Worm (Caenorhabditis elegans) whole organism, L4 larva: ENCODE results near the gene rig-4.

ENCODE experiments used
- D1046.2 ChIP-seq: fragments of 200-800 bp; sonication (Bioruptor generic); IDR thresholded peaks from 2 replicates; pipeline ENCODE4 v1.3.6; 2022; ENCODE audit warnings: missing genetic modification characterization, missing compliant biosample characterization
- F37D6.2 ChIP-seq: sonication (generic microtip); optimal IDR thresholded peaks from 2 replicates; lab custom pipeline; 2016; ENCODE audit warnings: mild to moderate bottlenecking, missing genetic modification characterization, missing compliant biosample characterization
- Y48G9A.11 ChIP-seq: fragments of 200-800 bp; sonication (Bioruptor generic); IDR thresholded peaks from 2 replicates; pipeline ENCODE4 v1.3.6; 2022; ENCODE audit warnings: missing genetic modification reagents, missing genetic modification characterization, missing compliant biosample characterization
- Y75B8A.6 ChIP-seq: fragments of 200-800 bp; sonication (Bioruptor generic); IDR thresholded peaks from 2 replicates; pipeline ENCODE4 v1.3.6; 2022; ENCODE audit warnings: missing genetic modification reagents, missing genetic modification characterization, missing compliant biosample characterization
- ZK337.2 ChIP-seq: fragments of 200-800 bp; sonication (Bioruptor generic); IDR thresholded peaks from 2 replicates; pipeline ENCODE4 v1.3.6; 2022; ENCODE audit warnings: missing genetic modification reagents, missing genetic modification characterization, missing compliant biosample characterization
- ZK546.5 ChIP-seq, 2 experiments: sonication (generic microtip); optimal IDR thresholded peaks; 2 replicates each; lab custom pipeline; 2017; ENCODE audit warnings: missing biosample characterization in 2 of 2, missing genetic modification characterization in 2 of 2
- aha-1 ChIP-seq: fragments of 150-350 bp; peaks from one replicate; lab custom pipeline; 2014; ENCODE audit warnings: missing biosample characterization, missing genetic modification characterization
- aly-2 ChIP-seq: sonication (generic microtip); optimal IDR thresholded peaks from 2 replicates; lab custom pipeline; 2018; ENCODE audit warnings: missing biosample characterization, missing genetic modification characterization
- ceh-28 ChIP-seq: fragments of 150-350 bp; optimal IDR thresholded peaks from 2 replicates; lab custom pipeline; 2014; ENCODE audit warnings: missing biosample characterization, missing genetic modification reagents, missing genetic modification characterization
- ceh-44 ChIP-seq: fragments of 200-800 bp; sonication (Bioruptor generic); IDR thresholded peaks from 2 replicates; pipeline ENCODE4 v1.3.6; 2022; ENCODE audit warnings: missing genetic modification reagents, missing genetic modification characterization, missing compliant biosample characterization
- ceh-62 ChIP-seq: sonication (generic microtip); optimal IDR thresholded peaks from 2 replicates; lab custom pipeline; 2017; ENCODE audit warnings: missing biosample characterization, missing genetic modification characterization
- daf-12 ChIP-seq: fragments of 150-350 bp; optimal IDR thresholded peaks from 2 replicates; lab custom pipeline; 2014; ENCODE audit warnings: missing biosample characterization, missing genetic modification reagents, missing genetic modification characterization
- daf-19 ChIP-seq: fragments of 200-800 bp; sonication (Bioruptor generic); conservative IDR thresholded peaks from 2 replicates; pipeline ENCODE4 v1.3.6; 2022; ENCODE audit warnings: missing genetic modification characterization, missing compliant biosample characterization
- daf-8 ChIP-seq: fragments of 200-800 bp; sonication (Bioruptor generic); IDR thresholded peaks from 2 replicates; pipeline ENCODE4 v1.3.6; 2022; ENCODE audit warnings: missing genetic modification characterization, missing compliant biosample characterization
- dmd-6 ChIP-seq: fragments of 200-800 bp; sonication (Bioruptor generic); IDR thresholded peaks from 2 replicates; pipeline ENCODE4 v1.3.6; 2022; ENCODE audit warnings: missing genetic modification reagents, missing genetic modification characterization, missing compliant biosample characterization
- dpl-1 ChIP-seq: fragments of 150-350 bp; optimal IDR thresholded peaks from 2 replicates; lab custom pipeline; 2014; ENCODE audit warnings: missing biosample characterization, missing genetic modification reagents, missing genetic modification characterization
- dve-1 ChIP-seq: sonication (generic microtip); optimal IDR thresholded peaks from 2 replicates; lab custom pipeline; 2017; ENCODE audit warnings: antibody characterized with exemption, mild to moderate bottlenecking, missing genetic modification characterization, missing compliant biosample characterization; ENCODE audit not compliant: insufficient read depth
- egl-43 ChIP-seq: fragments of 200-800 bp; sonication (Bioruptor generic); IDR thresholded peaks from 2 replicates; pipeline ENCODE4 v1.3.6; 2022; ENCODE audit warnings: missing genetic modification reagents, missing genetic modification characterization, missing compliant biosample characterization
- fkh-10 ChIP-seq: fragments of 150-350 bp; optimal IDR thresholded peaks from 2 replicates; lab custom pipeline; 2014; ENCODE audit warnings: missing biosample characterization, missing genetic modification reagents, missing genetic modification characterization
- gei-8 ChIP-seq: fragments of 200-800 bp; sonication (Bioruptor generic); optimal IDR thresholded peaks from 2 replicates; lab custom pipeline; 2018; ENCODE audit warnings: mild to moderate bottlenecking, missing genetic modification characterization, missing compliant biosample characterization
- lim-7 ChIP-seq: fragments of 200-800 bp; sonication (Bioruptor generic); IDR thresholded peaks from 2 replicates; pipeline ENCODE4 v1.3.6; 2022; ENCODE audit warnings: missing genetic modification characterization, missing compliant biosample characterization
- lin-1 ChIP-seq: fragments of 200-800 bp; sonication (Bioruptor generic); IDR thresholded peaks from 2 replicates; pipeline ENCODE4 v1.3.6; 2022; ENCODE audit warnings: missing genetic modification reagents, missing genetic modification characterization, missing compliant biosample characterization
- mdl-1 ChIP-seq, 2 experiments: fragments of 150-350 bp in 1 of 2; sonication (generic microtip) in 1 of 2; optimal IDR thresholded peaks; 2 replicates each; lab custom pipeline; 2014 to 2017; ENCODE audit warnings: missing biosample characterization in 2 of 2, missing genetic modification characterization in 2 of 2
- mep-1 ChIP-seq: fragments of 150-350 bp; sonication (generic microtip); optimal IDR thresholded peaks from 3 replicates; lab custom pipeline; 2014; ENCODE audit warnings: missing biosample characterization, missing genetic modification characterization
- mxl-3 ChIP-seq: fragments of 200-800 bp; sonication (Bioruptor generic); optimal IDR thresholded peaks from 2 replicates; lab custom pipeline; 2018; ENCODE audit warnings: mild to moderate bottlenecking, missing genetic modification characterization, missing compliant biosample characterization
- nhr-10 ChIP-seq: fragments of 150-350 bp; optimal IDR thresholded peaks from 2 replicates; lab custom pipeline; 2014; ENCODE audit warnings: missing biosample characterization, missing genetic modification characterization
- nhr-11 ChIP-seq: fragments of 150-350 bp; optimal IDR thresholded peaks from 2 replicates; lab custom pipeline; 2014; ENCODE audit warnings: missing biosample characterization, missing genetic modification characterization
- nhr-25 ChIP-seq: sonication (generic microtip); optimal IDR thresholded peaks from 2 replicates; lab custom pipeline; 2017; ENCODE audit warnings: missing genetic modification characterization, mild to moderate bottlenecking, missing compliant biosample characterization, antibody characterized with exemption, moderate library complexity, borderline replicate concordance; ENCODE audit not compliant: insufficient read depth
- nhr-28 ChIP-seq: fragments of 150-350 bp; optimal IDR thresholded peaks from 2 replicates; lab custom pipeline; 2014; ENCODE audit warnings: missing biosample characterization, missing genetic modification characterization
- nhr-6 ChIP-seq: fragments of 150-350 bp; optimal IDR thresholded peaks from 2 replicates; lab custom pipeline; 2014; ENCODE audit warnings: missing biosample characterization, missing genetic modification characterization
- nhr-77 ChIP-seq: fragments of 150-350 bp; optimal IDR thresholded peaks from 2 replicates; lab custom pipeline; 2014; ENCODE audit warnings: missing biosample characterization, missing genetic modification characterization
- pqm-1 ChIP-seq: sonication (generic microtip); optimal IDR thresholded peaks from 2 replicates; lab custom pipeline; 2017; ENCODE audit warnings: missing biosample characterization, missing genetic modification characterization
- rbr-2 ChIP-seq: sonication (generic microtip); optimal IDR thresholded peaks from 2 replicates; lab custom pipeline; 2016; ENCODE audit warnings: missing genotype, missing genetic modification characterization, missing compliant biosample characterization
- snpc-1.2 ChIP-seq: fragments of 200-800 bp; sonication (Bioruptor generic); IDR thresholded peaks from 2 replicates; pipeline ENCODE4 v1.3.6; 2022; ENCODE audit warnings: missing genetic modification reagents, missing genetic modification characterization, missing compliant biosample characterization
- snpc-4 ChIP-seq: fragments of 150-350 bp; optimal IDR thresholded peaks from 2 replicates; lab custom pipeline; 2014; ENCODE audit warnings: missing biosample characterization, missing genetic modification characterization
- spr-3 ChIP-seq: fragments of 200-800 bp; sonication (Bioruptor generic); optimal IDR thresholded peaks from 2 replicates; lab custom pipeline; 2018; ENCODE audit warnings: mild to moderate bottlenecking, missing genetic modification characterization, missing compliant biosample characterization
- tag-97 ChIP-seq: fragments of 200-800 bp; sonication (Bioruptor generic); IDR thresholded peaks from 2 replicates; pipeline ENCODE4 v1.3.6; 2022; ENCODE audit warnings: missing genetic modification characterization, missing compliant biosample characterization
- unc-130 ChIP-seq: sonication (generic microtip); optimal IDR thresholded peaks from 2 replicates; lab custom pipeline; 2016; ENCODE audit warnings: missing genetic modification reagents, missing genetic modification characterization, missing compliant biosample characterization
- unc-62 ChIP-seq, 3 experiments: fragments of 150-350 bp in 1 of 3; sonication (generic microtip); optimal IDR thresholded peaks in 2 of 3; peaks in 1 of 3; 1 replicate in 1 of 3; 2 replicates in 2 of 3; lab custom pipeline; 2014 to 2017; ENCODE audit warnings: missing biosample characterization in 3 of 3, missing genetic modification characterization in 3 of 3, missing genetic modification reagents in 3 of 3, missing genotype in 1 of 3
- zag-1 ChIP-seq: fragments of 150-350 bp; optimal IDR thresholded peaks from 2 replicates; lab custom pipeline; 2014; ENCODE audit warnings: missing biosample characterization, missing genetic modification characterization
- zip-2 ChIP-seq: fragments of 150-350 bp; optimal IDR thresholded peaks from 2 replicates; lab custom pipeline; 2014; ENCODE audit warnings: missing biosample characterization, missing genetic modification characterization
- ztf-11 ChIP-seq: fragments of 150-350 bp; optimal IDR thresholded peaks from 2 replicates; lab custom pipeline; 2014; ENCODE audit warnings: missing biosample characterization, missing genetic modification characterization

rig-4 gene

DNA sequence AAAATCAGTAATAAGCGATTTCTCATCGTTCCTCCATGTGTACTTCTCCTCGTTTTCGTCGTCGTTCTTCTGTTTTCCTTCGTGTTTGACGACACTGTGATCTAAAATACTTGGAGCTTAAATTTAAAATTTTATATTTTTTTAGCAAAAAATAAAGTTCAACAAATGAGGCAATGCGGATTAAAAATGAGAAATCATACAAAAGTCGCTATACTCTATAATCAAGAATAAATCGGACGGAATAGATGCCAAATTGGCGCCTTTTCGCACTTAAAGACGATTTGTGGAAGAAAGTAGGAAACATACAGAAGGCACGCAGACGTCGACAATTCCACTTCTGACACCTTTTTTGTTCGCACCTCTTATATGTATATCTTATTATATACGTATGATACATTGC lies at the start of gene rig-4:
Gene rig-4, minus strand, starts transcription at position 101 of the 400 bp plus-strand sequence.
- TF ChIP-seq D1046.2 (GFP tag; lab: Robert Waterston, UW) = no peak
- TF ChIP-seq gei-8 (GFP tag; lab: Kevin White, UChicago) = no peak
- TF ChIP-seq ZK546.5 (tag; optimal IDR thresholded peaks at IDR 0.05; lab: Kevin White, UChicago) = no peak
- TF ChIP-seq nhr-10 = no peak
- no peak for TF ChIP-seq ZK337.2 (GFP tag; lab: Robert Waterston, UW)
- TF ChIP-seq dpl-1 (GFP tag; lab: Kevin White, UChicago) = no peak
- TF ChIP-seq ceh-28 (tag; lab: Kevin White, UChicago) = no peak
- no peak for TF ChIP-seq Y75B8A.6 (GFP tag; lab: Robert Waterston, UW)
- TF ChIP-seq ceh-44 (GFP tag; lab: Robert Waterston, UW) = no peak
- TF ChIP-seq, all 104 proteins: peak for 0

DNA sequence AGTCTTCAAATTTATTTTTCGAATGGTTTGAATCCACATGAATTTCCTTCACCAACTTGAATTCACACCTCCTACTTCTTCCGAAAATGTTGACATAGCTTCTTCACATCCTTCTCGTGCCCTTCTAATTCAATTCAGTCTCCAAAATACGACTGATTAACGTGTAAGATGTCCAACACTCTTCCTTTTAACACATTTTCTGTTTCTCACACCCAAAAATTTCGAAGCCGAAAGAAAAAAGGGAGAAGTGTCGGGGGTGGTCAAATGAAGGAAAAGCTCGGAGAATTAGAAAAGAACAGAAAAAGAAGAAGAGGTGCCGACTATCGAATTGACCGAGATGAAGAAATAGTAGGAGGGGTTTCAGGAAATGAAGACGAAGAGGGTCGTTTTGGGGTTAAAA lies 48.8 kb upstream of the rig-4 start:
- TF ChIP-seq ceh-62 (tag; lab: Kevin White, UChicago) (no peak), zag-1 (tag; lab: Kevin White, UChicago) (no peak), daf-8 (GFP tag; lab: Robert Waterston, UW) (no peak), Y48G9A.11 (GFP tag; lab: Robert Waterston, UW) (no peak), snpc-1.2 (GFP tag; lab: Robert Waterston, UW) (no peak), lin-1 (GFP tag; lab: Robert Waterston, UW) (no peak), nhr-77 (tag; lab: Kevin White, UChicago) (no peak), tag-97 (GFP tag; lab: Robert Waterston, UW) (no peak), aha-1 (tag; lab: Kevin White, UChicago) (no peak), ZK337.2 (GFP tag; lab: Robert Waterston, UW) (no peak), aly-2 (tag; lab: Kevin White, UChicago) (no peak), nhr-6 (no peak), mxl-3 (GFP tag; lab: Kevin White, UChicago) (no peak), ZK546.5 (tag; optimal IDR thresholded peaks at IDR 0.05; lab: Kevin White, UChicago) (no peak), unc-130 (GFP tag; lab: Kevin White, UChicago) (no peak), nhr-25 (tag; lab: Kevin White, UChicago) (no peak), pqm-1 (no peak), rbr-2 (tag; lab: Kevin White, UChicago) (no peak), lim-7 (no peak)

DNA sequence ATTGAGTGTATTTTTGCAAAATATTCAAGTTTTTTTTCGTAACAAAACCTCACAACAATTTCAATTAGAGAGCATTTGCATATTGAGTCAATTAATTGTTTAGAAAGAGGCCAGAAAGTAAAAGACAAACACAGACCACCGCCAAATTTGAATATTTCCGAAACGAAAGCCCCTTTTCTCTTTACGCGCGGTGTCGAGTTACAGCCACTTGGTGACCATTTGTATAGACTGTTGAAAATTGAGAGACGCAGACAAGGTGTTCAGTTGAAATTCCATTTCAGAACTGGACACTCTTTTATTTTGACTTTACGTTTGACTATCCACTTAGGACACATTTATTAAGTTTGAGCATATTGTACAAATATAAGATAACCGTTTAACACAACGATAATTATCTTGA lies 44.2 kb upstream of the rig-4 start:
- TF ChIP-seq daf-19 = no peak
- TF ChIP-seq snpc-4 (tag; lab: Kevin White, UChicago) = no peak
- no peak for TF ChIP-seq mep-1 (tag; lab: Kevin White, UChicago)
- no peak for TF ChIP-seq nhr-11 (tag; lab: Kevin White, UChicago)
- TF ChIP-seq mdl-1 (tag; optimal IDR thresholded peaks at IDR 0.05; lab: Kevin White, UChicago) = no peak
- TF ChIP-seq ceh-62 (tag; lab: Kevin White, UChicago) = no peak
- no peak for TF ChIP-seq fkh-10

DNA sequence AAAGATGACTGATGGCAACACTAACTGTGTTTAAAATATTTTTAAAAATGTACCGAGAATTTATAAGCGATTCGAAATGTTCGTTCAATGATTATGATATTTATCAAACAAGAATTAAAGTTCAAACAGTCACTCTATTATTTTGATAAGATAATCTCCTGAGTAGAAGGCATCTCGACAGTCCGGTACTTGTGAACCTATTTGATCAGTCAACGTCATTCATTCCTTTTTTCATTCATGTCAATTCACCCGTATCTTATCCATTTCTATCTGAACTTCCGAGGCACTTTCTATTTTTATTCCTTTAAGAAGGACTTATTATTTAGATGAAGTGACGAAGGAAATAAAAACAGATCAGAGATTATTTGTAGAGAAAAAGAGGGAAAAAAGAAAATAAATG lies 40.7 kb upstream of the rig-4 start, which contains the start of gene nhr-258:
Gene nhr-258, plus strand, starts transcription at position 365 of the 400 bp plus-strand sequence.
- no peak for TF ChIP-seq mdl-1 (tag; optimal IDR thresholded peaks at IDR 0.05; lab: Kevin White, UChicago)
- no peak for TF ChIP-seq ztf-11 (tag; lab: Kevin White, UChicago)
- peak; percentile 25 for TF ChIP-seq nhr-28 (tag; lab: Kevin White, UChicago)
- no peak for TF ChIP-seq dve-1 (tag; lab: Kevin White, UChicago)
- no peak for TF ChIP-seq snpc-1.2 (GFP tag; lab: Robert Waterston, UW)
- TF ChIP-seq dmd-6 = peak; percentile 32; the same call in 1 of the 2 replicates
- no peak for TF ChIP-seq nhr-10
- TF ChIP-seq unc-62 (GFP tag; optimal IDR thresholded peaks at IDR 0.05 in 1 of 2; lab: Kevin White, UChicago) = no peak
- no peak for TF ChIP-seq unc-62 (tag; optimal IDR thresholded peaks at IDR 0.05; lab: Kevin White, UChicago)
- TF ChIP-seq aha-1 (tag; lab: Kevin White, UChicago) = peak; percentile 30
- no peak for TF ChIP-seq snpc-4 (tag; lab: Kevin White, UChicago)
- TF ChIP-seq spr-3 (GFP tag; lab: Kevin White, UChicago) = no peak
- no peak for TF ChIP-seq zag-1 (tag; lab: Kevin White, UChicago)
- no peak for TF ChIP-seq zip-2 (tag; lab: Kevin White, UChicago)
- TF ChIP-seq mxl-3 (GFP tag; lab: Kevin White, UChicago) = no peak
- no peak for TF ChIP-seq daf-12 (tag; lab: Kevin White, UChicago)
- TF ChIP-seq rbr-2 (tag; lab: Kevin White, UChicago) = no peak
- no peak for TF ChIP-seq F37D6.2
- TF ChIP-seq egl-43 (GFP tag; lab: Robert Waterston, UW) = no peak
